Worm (Caenorhabditis elegans) whole organism, late embryonic: ENCODE measurements around the gene tsct-1.

Experiments used
- ceh-30 ChIP-seq: fragments of 150-350 bp; optimal IDR thresholded peaks from 2 replicates; lab custom pipeline; 2014; ENCODE audit warnings: missing biosample characterization, missing genetic modification characterization
- fkh-10 ChIP-seq: fragments of 150-350 bp; optimal IDR thresholded peaks from 2 replicates; lab custom pipeline; 2014; ENCODE audit warnings: missing biosample characterization, missing genetic modification reagents, missing genetic modification characterization
- hlh-30 ChIP-seq: sonication (generic microtip); optimal IDR thresholded peaks from 2 replicates; lab custom pipeline; 2017; ENCODE audit warnings: antibody characterized with exemption, missing genetic modification characterization, missing compliant biosample characterization; ENCODE audit not compliant: insufficient read depth

ce11 chrX:12449262-12449942 is 15.5 kb downstream of the tsct-1 start, which contains the start of gene T18D3.6:
- TF ChIP-seq hlh-30 (tag; lab: Kevin White, UChicago) = no peak
- no peak for TF ChIP-seq ceh-30 (tag; lab: Kevin White, UChicago)
- no peak for TF ChIP-seq fkh-10
